Worm (Caenorhabditis elegans) whole organism, L1 larva: ENCODE measurements around the gene cyp-33C2.

Experiments used
- C16A3.4 ChIP-seq: fragments of 150-350 bp; optimal IDR thresholded peaks from 2 replicates; lab custom pipeline; 2014; ENCODE audit warnings: missing biosample characterization, missing genetic modification characterization
- C34B4.2 ChIP-seq: sonication (generic microtip); optimal IDR thresholded peaks from 2 replicates; lab custom pipeline; 2017; ENCODE audit warnings: mild to moderate bottlenecking, missing genetic modification characterization, missing compliant biosample characterization
- F16B12.6 ChIP-seq: fragments of 150-350 bp; optimal IDR thresholded peaks from 2 replicates; lab custom pipeline; 2014; ENCODE audit warnings: missing biosample characterization, missing genetic modification characterization
- Y116A8C.19 ChIP-seq: sonication (generic microtip); optimal IDR thresholded peaks from 2 replicates; lab custom pipeline; 2016; ENCODE audit warnings: missing compliant biosample characterization, missing genetic modification characterization, borderline replicate concordance
- alr-1 ChIP-seq: fragments of 200-800 bp; sonication (Bioruptor generic); optimal IDR thresholded peaks from 2 replicates; lab custom pipeline; 2018; ENCODE audit warnings: borderline replicate concordance, mild to moderate bottlenecking, missing genetic modification characterization, missing compliant biosample characterization
- ama-1 ChIP-seq: fragments of 150-350 bp; optimal IDR thresholded peaks from 2 replicates; lab custom pipeline; 2014
- blmp-1 ChIP-seq: fragments of 150-350 bp; optimal IDR thresholded peaks from 2 replicates; lab custom pipeline; 2014; ENCODE audit warnings: missing biosample characterization, missing genetic modification characterization
- ceh-63 ChIP-seq: fragments of 200-800 bp; sonication (Bioruptor generic); optimal IDR thresholded peaks from 2 replicates; lab custom pipeline; 2018; ENCODE audit warnings: mild to moderate bottlenecking, missing genetic modification characterization, missing compliant biosample characterization
- ceh-88 ChIP-seq: fragments of 200-800 bp; sonication (Bioruptor generic); IDR thresholded peaks from 2 replicates; pipeline ENCODE4 v1.3.6; 2022; ENCODE audit warnings: missing genetic modification characterization, missing compliant biosample characterization
- ceh-90 ChIP-seq: sonication (generic microtip); optimal IDR thresholded peaks from 2 replicates; lab custom pipeline; 2016; ENCODE audit warnings: missing genetic modification characterization, missing compliant biosample characterization
- dsc-1 ChIP-seq: sonication (generic microtip); optimal IDR thresholded peaks from 2 replicates; lab custom pipeline; 2016; ENCODE audit warnings: mild to moderate bottlenecking, missing genetic modification characterization, missing compliant biosample characterization
- efl-1 ChIP-seq, 4 experiments: fragments of 150-350 bp; optimal IDR thresholded peaks in 3 of 4; peaks in 1 of 4; 1 replicate in 1 of 4; 2 replicates in 3 of 4; lab custom pipeline; 2014; ENCODE audit warnings: missing biosample characterization in 2 of 4, missing genetic modification characterization in 2 of 4, missing genetic modification reagents in 2 of 4
- efl-3 ChIP-seq: fragments of 200-800 bp; sonication (Bioruptor generic); optimal IDR thresholded peaks from 2 replicates; lab custom pipeline; 2018; ENCODE audit warnings: mild to moderate bottlenecking, missing genetic modification characterization, missing compliant biosample characterization
- elt-2 ChIP-seq: sonication (generic microtip); optimal IDR thresholded peaks from 2 replicates; lab custom pipeline; 2016; ENCODE audit warnings: missing genetic modification characterization, mild to moderate bottlenecking, inconsistent platforms, missing compliant biosample characterization, missing genetic modification reagents
- ets-5 ChIP-seq: fragments of 200-800 bp; sonication (Bioruptor generic); IDR thresholded peaks from 2 replicates; pipeline ENCODE4 v1.3.6; 2022; ENCODE audit warnings: missing genetic modification characterization, missing compliant biosample characterization
- fkh-10 ChIP-seq: sonication (generic microtip); optimal IDR thresholded peaks from 2 replicates; lab custom pipeline; 2017; ENCODE audit warnings: missing biosample characterization, missing genetic modification reagents, missing genetic modification characterization
- fos-1 ChIP-seq: fragments of 150-350 bp; optimal IDR thresholded peaks from 2 replicates; lab custom pipeline; 2014; ENCODE audit warnings: missing biosample characterization, missing genetic modification characterization
- hlh-4 ChIP-seq: sonication (generic microtip); optimal IDR thresholded peaks from 2 replicates; lab custom pipeline; 2016; ENCODE audit warnings: mild to moderate bottlenecking, missing genetic modification characterization, missing compliant biosample characterization
- isw-1 ChIP-seq: fragments of 200-800 bp; sonication (Bioruptor generic); IDR thresholded peaks from 2 replicates; pipeline ENCODE4 v1.3.6; 2022; ENCODE audit warnings: missing genetic modification characterization, missing compliant biosample characterization
- lin-14 ChIP-seq: fragments of 200-800 bp; sonication (Bioruptor generic); optimal IDR thresholded peaks from 2 replicates; lab custom pipeline; 2018; ENCODE audit warnings: mild to moderate bottlenecking, missing genetic modification characterization, moderate library complexity, missing compliant biosample characterization
- lin-15B ChIP-seq: fragments of 150-350 bp; sonication (generic microtip); optimal IDR thresholded peaks from 3 replicates; lab custom pipeline; 2014; ENCODE audit warnings: missing biosample characterization, missing genetic modification characterization
- lin-35 ChIP-seq, 2 experiments: fragments of 150-350 bp; optimal IDR thresholded peaks; 2 replicates each; lab custom pipeline; 2014; ENCODE audit warnings: missing biosample characterization in 2 of 2, missing genetic modification characterization in 2 of 2, missing genetic modification reagents in 2 of 2
- lir-3 ChIP-seq: sonication (generic microtip); optimal IDR thresholded peaks from 2 replicates; lab custom pipeline; 2016; ENCODE audit warnings: mild to moderate bottlenecking, missing genetic modification characterization, moderate library complexity, missing compliant biosample characterization; ENCODE audit not compliant: poor library complexity
- lsy-2 ChIP-seq, 2 experiments: fragments of 150-350 bp; optimal IDR thresholded peaks; 2 replicates each; lab custom pipeline; 2014; ENCODE audit warnings: missing biosample characterization in 2 of 2, missing genetic modification characterization in 2 of 2
- mef-2 ChIP-seq: fragments of 150-350 bp; optimal IDR thresholded peaks from 2 replicates; lab custom pipeline; 2014; ENCODE audit warnings: missing biosample characterization, missing genetic modification characterization
- mep-1 ChIP-seq: fragments of 150-350 bp; optimal IDR thresholded peaks from 2 replicates; lab custom pipeline; 2014; ENCODE audit warnings: missing biosample characterization, missing genetic modification characterization
- nhr-12 ChIP-seq: sonication (generic microtip); optimal IDR thresholded peaks from 2 replicates; lab custom pipeline; 2017; ENCODE audit warnings: missing biosample characterization, missing genetic modification characterization
- nhr-19 ChIP-seq: fragments of 200-800 bp; sonication (Bioruptor generic); conservative IDR thresholded peaks from 2 replicates; pipeline ENCODE4 v1.3.6; 2022; ENCODE audit warnings: missing genetic modification characterization, missing compliant biosample characterization
- nhr-20 ChIP-seq: sonication (generic microtip); optimal IDR thresholded peaks from 2 replicates; lab custom pipeline; 2016; ENCODE audit warnings: mild to moderate bottlenecking, missing genetic modification characterization, missing compliant biosample characterization
- nhr-28 ChIP-seq: fragments of 150-350 bp; optimal IDR thresholded peaks from 2 replicates; lab custom pipeline; 2014; ENCODE audit warnings: missing biosample characterization, missing genetic modification characterization
- nhr-47 ChIP-seq: sonication (generic microtip); optimal IDR thresholded peaks from 2 replicates; lab custom pipeline; 2016; ENCODE audit warnings: mild to moderate bottlenecking, missing genetic modification characterization, moderate library complexity, missing compliant biosample characterization
- nhr-76 ChIP-seq: sonication (generic microtip); optimal IDR thresholded peaks from 2 replicates; lab custom pipeline; 2017; ENCODE audit warnings: missing biosample characterization, missing genetic modification characterization
- nhr-90 ChIP-seq: sonication (generic microtip); optimal IDR thresholded peaks from 2 replicates; lab custom pipeline; 2016; ENCODE audit warnings: mild to moderate bottlenecking, missing genetic modification characterization, missing compliant biosample characterization; ENCODE audit not compliant: poor library complexity
- pqm-1 ChIP-seq: sonication (generic microtip); optimal IDR thresholded peaks from 3 replicates; lab custom pipeline; 2017; ENCODE audit warnings: missing biosample characterization, missing genetic modification characterization
- rnt-1 ChIP-seq: sonication (generic microtip); optimal IDR thresholded peaks from 2 replicates; lab custom pipeline; 2016; ENCODE audit warnings: mild to moderate bottlenecking, missing genetic modification characterization, moderate library complexity, missing compliant biosample characterization
- snpc-4 ChIP-seq: fragments of 150-350 bp; optimal IDR thresholded peaks from 2 replicates; lab custom pipeline; 2014; ENCODE audit warnings: missing biosample characterization, missing genetic modification characterization
- snu-23 ChIP-seq: sonication (generic microtip); optimal IDR thresholded peaks from 2 replicates; lab custom pipeline; 2016; ENCODE audit warnings: missing genetic modification characterization, missing compliant biosample characterization
- sptf-1 ChIP-seq: fragments of 150-350 bp; optimal IDR thresholded peaks from 2 replicates; lab custom pipeline; 2014; ENCODE audit warnings: missing biosample characterization, missing genetic modification characterization
- sup-37 ChIP-seq: fragments of 200-800 bp; sonication (Bioruptor generic); optimal IDR thresholded peaks from 2 replicates; lab custom pipeline; 2018; ENCODE audit warnings: mild to moderate bottlenecking, missing genetic modification characterization, missing compliant biosample characterization
- swsn-7 ChIP-seq: sonication (generic microtip); optimal IDR thresholded peaks from 2 replicates; lab custom pipeline; 2016; ENCODE audit warnings: missing genetic modification characterization, missing compliant biosample characterization
- tbx-2 ChIP-seq: sonication (generic microtip); optimal IDR thresholded peaks from 2 replicates; lab custom pipeline; 2016; ENCODE audit warnings: missing genetic modification characterization, missing compliant biosample characterization
- tlp-1 ChIP-seq: fragments of 150-350 bp; optimal IDR thresholded peaks from 2 replicates; lab custom pipeline; 2014; ENCODE audit warnings: missing biosample characterization, missing genetic modification characterization
- unc-130 ChIP-seq: fragments of 150-350 bp; optimal IDR thresholded peaks from 2 replicates; lab custom pipeline; 2017; ENCODE audit warnings: missing biosample characterization, missing genetic modification characterization, inconsistent platforms
- unc-30 ChIP-seq: sonication (generic microtip); optimal IDR thresholded peaks from 2 replicates; lab custom pipeline; 2017; ENCODE audit warnings: missing biosample characterization, missing genetic modification characterization
- vab-15 ChIP-seq: sonication (generic microtip); optimal IDR thresholded peaks from 2 replicates; lab custom pipeline; 2017; ENCODE audit warnings: missing genotype, mild to moderate bottlenecking, missing genetic modification characterization, missing compliant biosample characterization
- zag-1 ChIP-seq: fragments of 150-350 bp; optimal IDR thresholded peaks from 2 replicates; lab custom pipeline; 2014; ENCODE audit warnings: missing biosample characterization, missing genetic modification characterization
- ztf-11 ChIP-seq, 2 experiments: sonication (generic microtip); optimal IDR thresholded peaks; 2 replicates each; lab custom pipeline; 2016 to 2017; ENCODE audit warnings: missing genetic modification characterization in 2 of 2, missing biosample characterization in 1 of 2, missing compliant biosample characterization in 1 of 2
- ztf-4 ChIP-seq: fragments of 150-350 bp; optimal IDR thresholded peaks from 2 replicates; lab custom pipeline; 2014; ENCODE audit warnings: missing biosample characterization, missing genetic modification characterization

Gene cyp-33C2

DNA sequence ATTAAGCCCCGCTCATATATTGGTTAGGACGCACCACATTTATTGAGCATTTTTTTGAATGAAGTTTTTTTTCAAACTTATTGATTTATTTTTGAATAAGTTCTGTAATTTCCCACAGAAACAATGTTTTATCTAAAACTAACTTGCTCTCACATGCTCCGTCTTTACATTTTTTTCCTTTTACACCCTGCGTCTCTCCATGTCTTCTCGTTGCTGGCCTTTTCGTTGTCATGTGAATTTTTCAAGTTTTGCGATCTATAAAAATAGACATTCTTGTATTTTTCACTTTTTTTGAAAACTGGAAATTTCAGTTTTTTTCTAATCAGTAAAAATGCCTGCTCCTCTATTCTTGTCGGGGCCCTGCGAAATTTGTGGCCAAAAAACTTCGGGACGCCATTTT, 47.6 kb downstream of the cyp-33C2 start, which contains the start of gene nhr-134:
Gene nhr-134, plus strand, starts transcription at position 312 of the 400 bp plus-strand sequence.
- TF ChIP-seq nhr-28 = no peak
- TF ChIP-seq lin-14 (GFP tag; lab: Kevin White, UChicago) = no peak
- peak in 1 of 2 experiments; percentile 2 for TF ChIP-seq efl-1 (optimal IDR thresholded peaks at IDR 0.05; lab: Kevin White, UChicago)
- peak in 1 of 2 experiments; percentile 12 for TF ChIP-seq efl-1 (GFP tag; optimal IDR thresholded peaks at IDR 0.05 in 1 of 2; lab: Kevin White, UChicago)
- TF ChIP-seq C34B4.2 = no peak
- TF ChIP-seq mep-1 (tag; lab: Kevin White, UChicago) = no peak
- TF ChIP-seq C16A3.4 = no peak
- TF ChIP-seq ceh-88 = no peak
- TF ChIP-seq nhr-20 (tag; lab: Kevin White, UChicago) = peak; percentile 26
- TF ChIP-seq lin-35 (GFP tag; optimal IDR thresholded peaks at IDR 0.05; lab: Kevin White, UChicago) = peak in 1 of 2 experiments; percentile 10
- TF ChIP-seq lsy-2 (tag; optimal IDR thresholded peaks at IDR 0.05; lab: Kevin White, UChicago) = no peak
- TF ChIP-seq unc-130 (tag; lab: Kevin White, UChicago) = no peak
- TF ChIP-seq nhr-76 (tag; lab: Kevin White, UChicago) = no peak
- TF ChIP-seq elt-2 (tag; lab: Kevin White, UChicago) = peak; percentile 54
- TF ChIP-seq ztf-4 (tag; lab: Kevin White, UChicago) = no peak
- no peak for TF ChIP-seq ceh-90 (tag; lab: Kevin White, UChicago)
- no peak for TF ChIP-seq Y116A8C.19 (tag; lab: Kevin White, UChicago)
- TF ChIP-seq mef-2 (tag; lab: Kevin White, UChicago) = no peak
- no peak for TF ChIP-seq alr-1
- no peak for TF ChIP-seq hlh-4 (tag; lab: Kevin White, UChicago)
- no peak for TF ChIP-seq lir-3
- TF ChIP-seq lin-15B (tag; lab: Kevin White, UChicago) = no peak
- TF ChIP-seq fos-1 (tag; lab: Kevin White, UChicago) = no peak
- TF ChIP-seq dsc-1 = no peak

- TF ChIP-seq nhr-19 (GFP tag; lab: Robert Waterston, UW) (no peak), efl-1 (optimal IDR thresholded peaks at IDR 0.05; lab: Kevin White, UChicago) (no peak), efl-1 (GFP tag; optimal IDR thresholded peaks at IDR 0.05 in 1 of 2; lab: Kevin White, UChicago) (peak in 1 of 2 experiments; percentile 70)
Observed at ce11 chrV:2233177-2233576, 49.9 kb downstream of the cyp-33C2 start, which contains the start of gene nhr-96. nhr-96 (plus strand) TSS chrV:2233477.

- TF ChIP-seq snu-23 (peak; percentile 60), nhr-12 (tag; lab: Kevin White, UChicago) (no peak), ama-1 (lab: Kevin White, UChicago) (no peak), nhr-47 (tag; lab: Kevin White, UChicago) (peak; percentile 33), ets-5 (GFP tag; lab: Robert Waterston, UW) (no peak), efl-3 (GFP tag; lab: Kevin White, UChicago) (no peak), hlh-4 (tag; lab: Kevin White, UChicago) (no peak), ztf-4 (tag; lab: Kevin White, UChicago) (no peak), pqm-1 (tag; lab: Kevin White, UChicago) (no peak), tbx-2 (no peak), nhr-90 (no peak), rnt-1 (no peak), blmp-1 (tag; lab: Kevin White, UChicago) (peak; percentile 80), isw-1 (no peak), nhr-20 (tag; lab: Kevin White, UChicago) (peak; percentile 86), F16B12.6 (tag; lab: Kevin White, UChicago) (no peak), snpc-4 (tag; lab: Kevin White, UChicago) (no peak), sup-37 (GFP tag; lab: Kevin White, UChicago) (no peak), lin-35 (GFP tag; optimal IDR thresholded peaks at IDR 0.05; lab: Kevin White, UChicago) (peak in 1 of 2 experiments; percentile 35), swsn-7 (tag; lab: Kevin White, UChicago) (peak; percentile 34), efl-1 (optimal IDR thresholded peaks at IDR 0.05; lab: Kevin White, UChicago) (peak; percentile 26 to 48), efl-1 (GFP tag; optimal IDR thresholded peaks at IDR 0.05 in 1 of 2; lab: Kevin White, UChicago) (peak; percentile 13 to 82), lsy-2 (tag; optimal IDR thresholded peaks at IDR 0.05; lab: Kevin White, UChicago) (peak in 1 of 2 experiments; percentile 42), vab-15 (tag; lab: Kevin White, UChicago) (no peak), unc-30 (tag; lab: Kevin White, UChicago) (no peak), nhr-19 (GFP tag; lab: Robert Waterston, UW) (no peak; the same call in 1 of the 2 replicates), ceh-88 (no peak), tlp-1 (tag; lab: Kevin White, UChicago) (no peak), sptf-1 (tag; lab: Kevin White, UChicago) (no peak), unc-130 (tag; lab: Kevin White, UChicago) (no peak), ceh-63 (GFP tag; lab: Kevin White, UChicago) (no peak), zag-1 (tag; lab: Kevin White, UChicago) (no peak), fkh-10 (GFP tag; lab: Kevin White, UChicago) (no peak), ztf-11 (tag; optimal IDR thresholded peaks at IDR 0.05; lab: Kevin White, UChicago) (no peak)
Observed at ce11 chrV:2235848-2236247, 52.6 kb downstream of the cyp-33C2 start, which contains the start of gene cyp-33C4. cyp-33C4 (plus strand) TSS chrV:2236140.
